Worm (Caenorhabditis elegans) whole organism, L1 larva: Measurements from ENCODE around the gene ZC155.2.
A peak's percentile ranks its signal among the peaks of the same experiment; 100 is the strongest.

Experiments
- F16B12.6 ChIP-seq: fragments of 150-350 bp; optimal IDR thresholded peaks from 2 replicates; lab custom pipeline; 2014; ENCODE audit warnings: missing biosample characterization, missing genetic modification characterization
- alr-1 ChIP-seq: fragments of 200-800 bp; sonication (Bioruptor generic); optimal IDR thresholded peaks from 2 replicates; lab custom pipeline; 2018; ENCODE audit warnings: borderline replicate concordance, mild to moderate bottlenecking, missing genetic modification characterization, missing compliant biosample characterization
- aly-2 ChIP-seq: fragments of 150-350 bp; optimal IDR thresholded peaks from 2 replicates; lab custom pipeline; 2014; ENCODE audit warnings: missing biosample characterization, missing genetic modification characterization
- ama-1 ChIP-seq: fragments of 150-350 bp; optimal IDR thresholded peaks from 2 replicates; lab custom pipeline; 2014
- blmp-1 ChIP-seq: fragments of 150-350 bp; optimal IDR thresholded peaks from 2 replicates; lab custom pipeline; 2014; ENCODE audit warnings: missing biosample characterization, missing genetic modification characterization
- ceh-63 ChIP-seq: fragments of 200-800 bp; sonication (Bioruptor generic); optimal IDR thresholded peaks from 2 replicates; lab custom pipeline; 2018; ENCODE audit warnings: mild to moderate bottlenecking, missing genetic modification characterization, missing compliant biosample characterization
- ceh-8 ChIP-seq: fragments of 200-800 bp; sonication (Bioruptor generic); optimal IDR thresholded peaks from 2 replicates; lab custom pipeline; 2018; ENCODE audit warnings: mild to moderate bottlenecking, missing genetic modification characterization, moderate library complexity, missing compliant biosample characterization
- ceh-82 ChIP-seq, 3 experiments: fragments of 150-350 bp in 1 of 3; sonication (generic microtip) in 2 of 3; optimal IDR thresholded peaks; 2 replicates each; lab custom pipeline; 2014 to 2017; ENCODE audit warnings: missing biosample characterization in 3 of 3, missing genetic modification characterization in 3 of 3
- ceh-90 ChIP-seq: sonication (generic microtip); optimal IDR thresholded peaks from 2 replicates; lab custom pipeline; 2016; ENCODE audit warnings: missing genetic modification characterization, missing compliant biosample characterization
- dpl-1 ChIP-seq, 3 experiments: fragments of 150-350 bp in 2 of 3; sonication (generic microtip) in 1 of 3; optimal IDR thresholded peaks; 2 replicates each; lab custom pipeline; 2014 to 2017; ENCODE audit warnings: missing biosample characterization in 3 of 3, missing genetic modification characterization in 3 of 3, missing genetic modification reagents in 3 of 3
- efl-1 ChIP-seq, 4 experiments: fragments of 150-350 bp; optimal IDR thresholded peaks in 3 of 4; peaks in 1 of 4; 1 replicate in 1 of 4; 2 replicates in 3 of 4; lab custom pipeline; 2014; ENCODE audit warnings: missing biosample characterization in 2 of 4, missing genetic modification characterization in 2 of 4, missing genetic modification reagents in 2 of 4
- elt-2 ChIP-seq: sonication (generic microtip); optimal IDR thresholded peaks from 2 replicates; lab custom pipeline; 2016; ENCODE audit warnings: missing genetic modification characterization, mild to moderate bottlenecking, inconsistent platforms, missing compliant biosample characterization, missing genetic modification reagents
- elt-3 ChIP-seq, 6 experiments: fragments of 150-350 bp in 1 of 6; sonication (generic microtip); optimal IDR thresholded peaks; 2 replicates each; lab custom pipeline; 2017 to 2018; ENCODE audit warnings: missing biosample characterization in 6 of 6, missing genetic modification characterization in 6 of 6, inconsistent platforms in 1 of 6
- ets-5 ChIP-seq: fragments of 200-800 bp; sonication (Bioruptor generic); IDR thresholded peaks from 2 replicates; pipeline ENCODE4 v1.3.6; 2022; ENCODE audit warnings: missing genetic modification characterization, missing compliant biosample characterization
- grh-1 ChIP-seq: fragments of 200-800 bp; sonication (Bioruptor generic); IDR thresholded peaks from 2 replicates; pipeline ENCODE4 v1.3.6; 2022; ENCODE audit warnings: missing genetic modification reagents, missing genetic modification characterization, missing compliant biosample characterization
- hlh-17 ChIP-seq: fragments of 200-800 bp; sonication (Bioruptor generic); optimal IDR thresholded peaks from 2 replicates; lab custom pipeline; 2018; ENCODE audit warnings: missing genetic modification characterization, mild to moderate bottlenecking, missing compliant biosample characterization, moderate library complexity, borderline replicate concordance
- hpl-2 ChIP-seq: fragments of 150-350 bp; optimal IDR thresholded peaks from 2 replicates; lab custom pipeline; 2014; ENCODE audit warnings: missing biosample characterization, missing genetic modification reagents, missing genetic modification characterization
- irx-1 ChIP-seq: sonication (generic microtip); optimal IDR thresholded peaks from 2 replicates; lab custom pipeline; 2016; ENCODE audit warnings: missing genetic modification characterization, missing compliant biosample characterization
- lin-14 ChIP-seq: fragments of 200-800 bp; sonication (Bioruptor generic); optimal IDR thresholded peaks from 2 replicates; lab custom pipeline; 2018; ENCODE audit warnings: mild to moderate bottlenecking, missing genetic modification characterization, moderate library complexity, missing compliant biosample characterization
- lin-35 ChIP-seq, 2 experiments: fragments of 150-350 bp; optimal IDR thresholded peaks; 2 replicates each; lab custom pipeline; 2014; ENCODE audit warnings: missing biosample characterization in 2 of 2, missing genetic modification characterization in 2 of 2, missing genetic modification reagents in 2 of 2
- lin-39 ChIP-seq: fragments of 150-350 bp; optimal IDR thresholded peaks from 2 replicates; lab custom pipeline; 2014; ENCODE audit warnings: missing biosample characterization, missing genetic modification reagents, missing genetic modification characterization
- lsy-2 ChIP-seq, 2 experiments: fragments of 150-350 bp; optimal IDR thresholded peaks; 2 replicates each; lab custom pipeline; 2014; ENCODE audit warnings: missing biosample characterization in 2 of 2, missing genetic modification characterization in 2 of 2
- mdl-1 ChIP-seq, 2 experiments: fragments of 150-350 bp; optimal IDR thresholded peaks; 2 replicates each; lab custom pipeline; 2014 to 2017; ENCODE audit warnings: missing biosample characterization in 2 of 2, missing genetic modification characterization in 2 of 2, inconsistent platforms in 1 of 2
- mef-2 ChIP-seq: fragments of 150-350 bp; optimal IDR thresholded peaks from 2 replicates; lab custom pipeline; 2014; ENCODE audit warnings: missing biosample characterization, missing genetic modification characterization
- mep-1 ChIP-seq: fragments of 150-350 bp; optimal IDR thresholded peaks from 2 replicates; lab custom pipeline; 2014; ENCODE audit warnings: missing biosample characterization, missing genetic modification characterization
- nhr-20 ChIP-seq: sonication (generic microtip); optimal IDR thresholded peaks from 2 replicates; lab custom pipeline; 2016; ENCODE audit warnings: mild to moderate bottlenecking, missing genetic modification characterization, missing compliant biosample characterization
- nhr-47 ChIP-seq: sonication (generic microtip); optimal IDR thresholded peaks from 2 replicates; lab custom pipeline; 2016; ENCODE audit warnings: mild to moderate bottlenecking, missing genetic modification characterization, moderate library complexity, missing compliant biosample characterization
- nhr-71 ChIP-seq: sonication (generic microtip); optimal IDR thresholded peaks from 2 replicates; lab custom pipeline; 2016; ENCODE audit warnings: mild to moderate bottlenecking, missing genetic modification characterization, moderate library complexity, missing compliant biosample characterization
- nhr-77 ChIP-seq: fragments of 150-350 bp; optimal IDR thresholded peaks from 2 replicates; lab custom pipeline; 2014; ENCODE audit warnings: missing biosample characterization, missing genetic modification characterization
- nhr-84 ChIP-seq: sonication (generic microtip); optimal IDR thresholded peaks from 2 replicates; lab custom pipeline; 2017; ENCODE audit warnings: missing biosample characterization, missing genetic modification characterization
- nhr-85 ChIP-seq: sonication (generic microtip); peaks from one replicate; lab custom pipeline; 2016; ENCODE audit warnings: missing genetic modification characterization, inconsistent platforms, missing compliant biosample characterization
- rnt-1 ChIP-seq: sonication (generic microtip); optimal IDR thresholded peaks from 2 replicates; lab custom pipeline; 2016; ENCODE audit warnings: mild to moderate bottlenecking, missing genetic modification characterization, moderate library complexity, missing compliant biosample characterization
- snu-23 ChIP-seq: sonication (generic microtip); optimal IDR thresholded peaks from 2 replicates; lab custom pipeline; 2016; ENCODE audit warnings: missing genetic modification characterization, missing compliant biosample characterization
- sptf-1 ChIP-seq: fragments of 150-350 bp; optimal IDR thresholded peaks from 2 replicates; lab custom pipeline; 2014; ENCODE audit warnings: missing biosample characterization, missing genetic modification characterization
- tbx-2 ChIP-seq: sonication (generic microtip); optimal IDR thresholded peaks from 2 replicates; lab custom pipeline; 2016; ENCODE audit warnings: missing genetic modification characterization, missing compliant biosample characterization
- tlp-1 ChIP-seq: fragments of 150-350 bp; optimal IDR thresholded peaks from 2 replicates; lab custom pipeline; 2014; ENCODE audit warnings: missing biosample characterization, missing genetic modification characterization
- unc-30 ChIP-seq: sonication (generic microtip); optimal IDR thresholded peaks from 2 replicates; lab custom pipeline; 2017; ENCODE audit warnings: missing biosample characterization, missing genetic modification characterization
- unc-86 ChIP-seq: sonication (generic microtip); optimal IDR thresholded peaks from 2 replicates; lab custom pipeline; 2016; ENCODE audit warnings: missing genetic modification characterization, missing compliant biosample characterization
- zip-4 ChIP-seq: fragments of 200-800 bp; sonication (Bioruptor generic); optimal IDR thresholded peaks from 2 replicates; lab custom pipeline; 2018; ENCODE audit warnings: mild to moderate bottlenecking, missing genetic modification characterization, moderate library complexity, missing compliant biosample characterization

Gene ZC155.2

DNA sequence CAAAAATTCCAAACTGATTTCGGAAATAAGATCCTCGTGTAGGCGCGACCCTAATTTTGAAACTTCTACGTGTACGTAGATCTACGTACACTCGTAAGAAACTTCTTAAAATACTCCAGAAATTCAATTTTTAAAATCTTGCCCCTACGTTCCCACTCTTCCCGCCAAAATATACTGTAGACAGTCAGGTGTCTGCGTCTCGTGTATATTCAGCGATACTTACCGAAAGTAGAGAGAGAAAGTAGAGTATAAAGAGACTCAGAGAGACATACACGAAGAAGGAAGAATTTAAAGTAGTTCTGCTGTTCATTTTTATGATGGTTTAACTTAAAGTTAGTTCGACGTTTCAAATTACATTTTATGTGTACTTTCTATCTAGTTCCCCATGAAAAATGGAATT is 25.5 kb upstream of the ZC155.2 start (continued):
- TF ChIP-seq lin-39 (tag; lab: Kevin White, UChicago) (no peak), tbx-2 (no peak), nhr-20 (tag; lab: Kevin White, UChicago) (no peak), rnt-1 (tag; lab: Kevin White, UChicago) (no peak), ceh-63 (GFP tag; lab: Kevin White, UChicago) (no peak), grh-1 (no peak), dpl-1 (GFP tag; optimal IDR thresholded peaks at IDR 0.05; lab: Kevin White, UChicago) (peak; percentile 26 to 46 (median 27)), blmp-1 (tag; lab: Kevin White, UChicago) (peak; percentile 53), alr-1 (tag; lab: Kevin White, UChicago) (no peak), mef-2 (tag; lab: Kevin White, UChicago) (no peak), lsy-2 (tag; optimal IDR thresholded peaks at IDR 0.05; lab: Kevin White, UChicago) (peak in 1 of 2 experiments; percentile 54), unc-30 (tag; lab: Kevin White, UChicago) (no peak)

DNA sequence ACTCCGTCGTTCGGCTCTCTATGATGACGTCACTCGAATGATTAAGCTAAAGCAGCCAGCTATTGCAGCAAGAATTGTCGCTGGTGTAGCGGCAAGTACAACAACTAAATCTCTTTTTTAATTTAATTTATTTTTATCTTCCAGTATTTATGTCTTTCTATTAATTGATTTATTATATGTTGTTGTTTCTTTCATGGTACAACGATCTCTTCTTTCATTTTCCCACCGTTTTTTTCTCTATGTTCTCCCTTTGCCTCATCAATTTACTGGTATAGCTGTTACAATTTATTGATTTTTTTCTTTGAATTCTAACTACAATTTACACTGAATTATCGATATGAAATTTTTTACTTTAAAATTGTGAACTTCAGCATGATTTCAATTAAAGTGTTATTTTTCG is 23.1 kb upstream of the ZC155.2 start, which contains the start of gene moc-6:
TSS of gene moc-6 (plus strand) at position 301 of the 400 bp plus-strand sequence.
- TF ChIP-seq efl-1 (optimal IDR thresholded peaks at IDR 0.05; lab: Kevin White, UChicago), result no peak
- peak in 1 of 2 experiments; percentile 66 for TF ChIP-seq efl-1 (GFP tag; optimal IDR thresholded peaks at IDR 0.05 in 1 of 2; lab: Kevin White, UChicago)
- TF ChIP-seq elt-3 (tag; optimal IDR thresholded peaks at IDR 0.05; lab: Kevin White, UChicago), result peak in 1 of 6 experiments; percentile 10
- peak; percentile 26 for TF ChIP-seq nhr-85
- no peak for TF ChIP-seq mdl-1 (tag; optimal IDR thresholded peaks at IDR 0.05; lab: Kevin White, UChicago)

DNA sequence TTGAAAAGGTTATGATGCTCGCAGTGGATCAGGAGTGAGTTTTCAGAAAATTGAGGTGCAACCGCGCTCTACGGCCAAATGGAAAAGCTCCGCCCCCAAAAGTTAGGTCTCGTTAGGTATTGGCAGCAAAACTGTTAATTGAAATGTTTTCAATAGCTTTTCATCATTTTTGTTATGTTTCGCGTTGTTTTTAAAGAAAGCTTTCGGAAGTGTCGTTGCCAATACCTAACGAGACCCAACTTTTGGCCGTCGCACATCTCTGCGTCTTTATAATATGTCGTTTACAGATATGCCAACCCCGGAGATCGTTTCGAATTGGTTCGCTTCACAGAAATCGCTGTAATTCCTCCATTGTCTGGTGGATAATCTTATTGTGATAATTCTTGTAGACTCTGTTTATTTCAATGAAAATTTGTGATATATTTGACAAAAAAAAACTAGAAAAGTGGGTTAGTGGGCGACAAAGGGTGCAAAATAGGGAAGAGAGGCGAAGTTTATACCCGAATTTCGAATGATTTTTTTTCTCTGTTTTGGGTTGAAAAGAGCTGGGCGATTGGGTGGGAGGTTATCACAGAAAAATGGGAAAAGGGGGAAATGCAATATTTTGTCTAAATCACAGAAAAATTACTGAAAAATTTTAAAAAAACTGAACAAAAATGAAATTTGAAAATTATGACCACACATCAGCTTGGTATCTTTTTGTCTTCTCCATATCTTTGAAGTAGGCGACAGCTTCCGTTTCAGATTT is 22.3 kb upstream of the ZC155.2 start:
- no peak for TF ChIP-seq grh-1
- no peak for TF ChIP-seq ceh-82 (tag; optimal IDR thresholded peaks at IDR 0.05; lab: Kevin White, UChicago)
- peak; percentile 62 for TF ChIP-seq nhr-85
- no peak for TF ChIP-seq lin-35 (GFP tag; optimal IDR thresholded peaks at IDR 0.05; lab: Kevin White, UChicago)
- no peak for TF ChIP-seq rnt-1 (tag; lab: Kevin White, UChicago)
- peak in 1 of 2 experiments; percentile 0 for TF ChIP-seq efl-1 (optimal IDR thresholded peaks at IDR 0.05; lab: Kevin White, UChicago)
- no peak for TF ChIP-seq efl-1 (GFP tag; optimal IDR thresholded peaks at IDR 0.05 in 1 of 2; lab: Kevin White, UChicago)
- TF ChIP-seq zip-4 (GFP tag; lab: Kevin White, UChicago), result no peak
- peak; percentile 13 for TF ChIP-seq nhr-71
- TF ChIP-seq ama-1, result peak; percentile 21
- no peak for TF ChIP-seq F16B12.6
- TF ChIP-seq nhr-84 (tag; lab: Kevin White, UChicago), result no peak
- TF ChIP-seq aly-2 (tag; lab: Kevin White, UChicago), result peak; percentile 65
- peak; percentile 5 for TF ChIP-seq elt-2 (tag; lab: Kevin White, UChicago)
- no peak for TF ChIP-seq irx-1 (tag; lab: Kevin White, UChicago)
- no peak for TF ChIP-seq mef-2 (tag; lab: Kevin White, UChicago)

DNA sequence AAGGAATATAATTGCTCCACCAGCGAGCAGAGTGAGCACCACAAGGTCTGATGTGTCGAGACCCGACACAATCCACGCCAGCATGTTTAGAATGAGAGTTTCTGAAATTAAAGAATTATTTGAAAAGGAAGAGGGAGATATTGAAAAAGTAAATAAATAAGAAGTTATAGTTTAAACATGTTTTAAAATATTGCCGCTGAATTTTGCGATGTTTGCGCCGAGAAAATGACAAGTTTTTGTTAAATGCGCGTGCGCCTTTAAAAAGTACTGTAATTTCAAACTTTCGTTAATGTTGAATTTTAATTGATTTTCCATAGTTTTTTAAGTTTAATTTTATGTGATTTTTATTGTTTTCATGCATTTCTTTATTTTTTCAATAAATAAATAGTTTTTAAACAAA is 19.2 kb upstream of the ZC155.2 start, which contains the start of gene emb-8:
TSS of gene emb-8 (minus strand) at position 101 of the 400 bp plus-strand sequence.
- TF ChIP-seq ama-1, result no peak
- TF ChIP-seq aly-2 (tag; lab: Kevin White, UChicago), result no peak
- no peak for TF ChIP-seq elt-2 (tag; lab: Kevin White, UChicago)
- no peak for TF ChIP-seq mdl-1 (tag; optimal IDR thresholded peaks at IDR 0.05; lab: Kevin White, UChicago)
- TF ChIP-seq nhr-77 (tag; lab: Kevin White, UChicago), result no peak
- no peak for TF ChIP-seq ceh-90 (tag; lab: Kevin White, UChicago)

DNA sequence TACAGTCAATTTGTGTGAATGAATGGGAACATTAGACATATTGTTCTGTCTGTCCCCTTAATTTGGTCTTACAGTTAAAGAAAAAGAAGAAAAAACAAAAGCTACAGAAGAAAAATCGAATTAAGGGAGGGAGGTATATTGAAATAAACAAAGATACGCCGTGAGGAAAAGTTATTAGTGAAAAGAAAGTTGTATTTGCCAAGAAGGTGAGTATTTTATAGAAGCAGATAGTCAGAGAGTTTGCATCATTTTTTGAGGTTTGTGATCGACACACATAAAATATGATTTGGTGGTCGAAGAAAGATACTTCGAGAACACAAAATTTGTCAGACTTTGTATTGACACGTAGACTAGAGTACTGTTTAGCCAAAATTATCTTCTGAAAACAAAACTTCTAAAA is 18.4 kb upstream of the ZC155.2 start:
- TF ChIP-seq efl-1 (optimal IDR thresholded peaks at IDR 0.05; lab: Kevin White, UChicago) (no peak), efl-1 (GFP tag; optimal IDR thresholded peaks at IDR 0.05 in 1 of 2; lab: Kevin White, UChicago) (peak in 1 of 2 experiments; percentile 64), hlh-17 (GFP tag; lab: Kevin White, UChicago) (no peak), ceh-82 (tag; optimal IDR thresholded peaks at IDR 0.05; lab: Kevin White, UChicago) (no peak), nhr-77 (tag; lab: Kevin White, UChicago) (peak; percentile 61), irx-1 (tag; lab: Kevin White, UChicago) (no peak), nhr-71 (peak; percentile 22), tlp-1 (no peak), lin-35 (GFP tag; optimal IDR thresholded peaks at IDR 0.05; lab: Kevin White, UChicago) (peak in 1 of 2 experiments; percentile 18), nhr-47 (tag; lab: Kevin White, UChicago) (no peak), nhr-85 (no peak), hpl-2 (GFP tag; lab: Kevin White, UChicago) (no peak), ceh-8 (GFP tag; lab: Kevin White, UChicago) (peak; percentile 2), sptf-1 (tag; lab: Kevin White, UChicago) (no peak), ets-5 (GFP tag; lab: Robert Waterston, UW) (no peak), lin-14 (peak; percentile 31), nhr-20 (tag; lab: Kevin White, UChicago) (peak; percentile 62), mep-1 (tag; lab: Kevin White, UChicago) (peak; percentile 26), blmp-1 (tag; lab: Kevin White, UChicago) (peak; percentile 35), unc-86 (no peak), snu-23 (GFP tag; lab: Kevin White, UChicago) (peak; percentile 28)
